Worm (Caenorhabditis elegans): Measurements from ENCODE around the gene F25B4.7.

ce11 chrV:5693595-5693994, 6.6 kb upstream of the F25B4.7 start:
- TF ChIP-seq nhr-237 (tag; optimal IDR thresholded peaks at IDR 0.05) (no peak), ama-1 (optimal IDR thresholded peaks at IDR 0.05) (no peak), nhr-12 (tag; optimal IDR thresholded peaks at IDR 0.05) (no peak), nhr-77 (tag; optimal IDR thresholded peaks at IDR 0.05) (no peak), mdl-1 (tag; optimal IDR thresholded peaks at IDR 0.05) (no peak), nhr-23 (tag; optimal IDR thresholded peaks at IDR 0.05) (no peak), elt-1 (tag; optimal IDR thresholded peaks at IDR 0.05) (no peak), egl-27 (tag; optimal IDR thresholded peaks at IDR 0.05) (no peak), skn-1 (tag; optimal IDR thresholded peaks at IDR 0.05) (no peak)
